Fruit fly (Drosophila melanogaster) whole organism, embryonic: ENCODE measurements around the gene CG1231.

ENCODE experiments used
- Aef1 ChIP-seq: fragments of 200-800 bp; sonication (Bioruptor generic); IDR thresholded peaks from 3 replicates; pipeline ENCODE4 v1.3.6; 2022; ENCODE audit warnings: missing biosample characterization, missing genetic modification characterization
- Atf6 ChIP-seq: fragments of 200-800 bp; sonication (Bioruptor generic); IDR thresholded peaks from 2 replicates; pipeline ENCODE4 v1.3.6; 2022; ENCODE audit warnings: missing biosample characterization, missing genetic modification characterization
- Awh ChIP-seq: fragments of 200-800 bp; sonication (Bioruptor generic); IDR thresholded peaks from 2 replicates; pipeline ENCODE4, ENCODE4 v1.3.6; 2022; ENCODE audit warnings: missing biosample characterization, missing genetic modification characterization
- CG1024 ChIP-seq: fragments of 200-800 bp; sonication (Bioruptor generic); IDR thresholded peaks from 2 replicates; pipeline ENCODE4 v1.3.6; 2022; ENCODE audit warnings: missing biosample characterization, missing genetic modification characterization
- CG13775 ChIP-seq: fragments of 200-800 bp; sonication (Bioruptor generic); optimal IDR thresholded peaks from 3 replicates; lab custom pipeline; 2017; ENCODE audit warnings: missing biosample characterization, mild to moderate bottlenecking, missing genetic modification characterization
- CG14667 ChIP-seq: fragments of 200-800 bp; sonication (Bioruptor generic); IDR thresholded peaks from 2 replicates; pipeline ENCODE4 v1.3.6; 2022; ENCODE audit warnings: missing biosample characterization, missing genetic modification characterization
- CG15479 ChIP-seq: fragments of 200-800 bp; sonication (Bioruptor generic); optimal IDR thresholded peaks from 3 replicates; lab custom pipeline; 2019; ENCODE audit warnings: missing biosample characterization, mild to moderate bottlenecking, missing genetic modification characterization, moderate library complexity
- CG17568 ChIP-seq: fragments of 200-800 bp; sonication (Bioruptor generic); optimal IDR thresholded peaks from 2 replicates; lab custom pipeline; 2018; ENCODE audit warnings: missing biosample characterization, mild to moderate bottlenecking, missing genetic modification characterization, moderate library complexity
- CG18262 ChIP-seq: fragments of 200-800 bp; optimal IDR thresholded peaks from 3 replicates; lab custom pipeline; 2019; ENCODE audit warnings: missing biosample characterization, mild to moderate bottlenecking, missing genetic modification characterization, moderate library complexity
- CG3838 ChIP-seq: fragments of 200-800 bp; sonication (Bioruptor generic); optimal IDR thresholded peaks from 3 replicates; lab custom pipeline; 2016; ENCODE audit warnings: missing biosample characterization, missing genetic modification characterization
- CG5245 ChIP-seq: fragments of 200-800 bp; sonication (Bioruptor generic); optimal IDR thresholded peaks from 3 replicates; lab custom pipeline; 2016; ENCODE audit warnings: missing biosample characterization, missing genetic modification characterization
- CG5953 ChIP-seq: fragments of 200-800 bp; sonication (Bioruptor generic); IDR thresholded peaks from 2 replicates; pipeline ENCODE4 v1.3.6; 2022; ENCODE audit warnings: missing biosample characterization, missing genetic modification characterization
- CG6175 ChIP-seq: fragments of 200-800 bp; sonication (Bioruptor generic); IDR thresholded peaks from 3 replicates; pipeline ENCODE4 v1.3.6; 2022; ENCODE audit warnings: missing biosample characterization, missing genetic modification characterization
- CG6765 ChIP-seq: fragments of 200-800 bp; sonication (Bioruptor generic); optimal IDR thresholded peaks from 3 replicates; lab custom pipeline; 2017; ENCODE audit warnings: missing biosample characterization, mild to moderate bottlenecking, missing genetic modification characterization
- CG6791 ChIP-seq: fragments of 200-800 bp; sonication (Bioruptor generic); IDR thresholded peaks from 3 replicates; pipeline ENCODE4 v1.3.6; 2022; ENCODE audit warnings: missing biosample characterization, missing genetic modification characterization; ENCODE audit not compliant: partially characterized antibody
- CG7357 ChIP-seq: fragments of 200-800 bp; sonication (Bioruptor generic); IDR thresholded peaks from 3 replicates; pipeline ENCODE4 v1.3.6; 2022; ENCODE audit warnings: missing biosample characterization, missing genetic modification characterization
- CG7786 ChIP-seq: fragments of 200-800 bp; sonication (Bioruptor generic); optimal IDR thresholded peaks from 2 replicates; lab custom pipeline; 2016; ENCODE audit warnings: missing biosample characterization, missing genetic modification characterization
- CG7963 ChIP-seq: fragments of 200-800 bp; sonication (Bioruptor generic); IDR thresholded peaks from 3 replicates; pipeline ENCODE4 v1.3.6; 2022; ENCODE audit warnings: missing biosample characterization, missing genetic modification characterization; ENCODE audit not compliant: partially characterized antibody
- CG8478 ChIP-seq: fragments of >200 bp; optimal IDR thresholded peaks from 2 replicates; lab custom pipeline; 2018
- Dad ChIP-seq: fragments of 200-800 bp; sonication (Bioruptor generic); optimal IDR thresholded peaks from 3 replicates; lab custom pipeline; 2016; ENCODE audit warnings: missing biosample characterization, missing genetic modification characterization
- Drgx ChIP-seq: fragments of 200-800 bp; sonication (Bioruptor generic); IDR thresholded peaks from 2 replicates; pipeline ENCODE4 v1.3.6; 2022; ENCODE audit warnings: missing biosample characterization, missing genetic modification characterization
- Fer1 ChIP-seq: fragments of 200-800 bp; sonication (Bioruptor generic); optimal IDR thresholded peaks from 2 replicates; lab custom pipeline; 2017; ENCODE audit warnings: missing biosample characterization, mild to moderate bottlenecking, missing genetic modification characterization
- H15 ChIP-seq: fragments of 200-800 bp; sonication (Bioruptor generic); IDR thresholded peaks from 3 replicates; pipeline ENCODE4 v1.3.6; 2022; ENCODE audit warnings: missing biosample characterization, missing genetic modification characterization
- HmgD ChIP-seq: fragments of 200-800 bp; sonication (Bioruptor generic); optimal IDR thresholded peaks from 3 replicates; lab custom pipeline; 2016; ENCODE audit warnings: missing biosample characterization, missing genetic modification characterization
- Hsf ChIP-seq: fragments of 200-800 bp; sonication (Bioruptor generic); optimal IDR thresholded peaks from 3 replicates; lab custom pipeline; 2016; ENCODE audit warnings: missing biosample characterization, missing genetic modification characterization
- Lhr ChIP-seq: fragments of 200-800 bp; sonication (Bioruptor generic); optimal IDR thresholded peaks from 3 replicates; lab custom pipeline; 2017; ENCODE audit warnings: mild to moderate bottlenecking, missing biosample characterization, missing genetic modification reagents, missing genetic modification characterization
- Nf-YB ChIP-seq: fragments of 200-800 bp; sonication (Bioruptor generic); optimal IDR thresholded peaks from 3 replicates; lab custom pipeline; 2019; ENCODE audit warnings: missing biosample characterization, mild to moderate bottlenecking, missing genetic modification characterization, moderate library complexity
- Oli ChIP-seq: fragments of 200-800 bp; sonication (Bioruptor generic); optimal IDR thresholded peaks from 2 replicates; lab custom pipeline; 2018; ENCODE audit warnings: missing biosample characterization, mild to moderate bottlenecking, missing genetic modification characterization, moderate library complexity
- Optix ChIP-seq: fragments of 200-800 bp; sonication (Bioruptor generic); IDR thresholded peaks from 3 replicates; pipeline ENCODE4 v1.3.6; 2022; ENCODE audit warnings: missing biosample characterization, missing genetic modification characterization
- Rfx ChIP-seq: fragments of 200-800 bp; sonication (Bioruptor generic); IDR thresholded peaks from 2 replicates; pipeline ENCODE4 v1.3.6; 2022; ENCODE audit warnings: missing biosample characterization, missing genetic modification characterization
- Trl ChIP-seq, 3 experiments: fragments of >200 bp in 2 of 3; fragments of 200-800 bp in 1 of 3; sonication (Bioruptor generic) in 1 of 3; optimal IDR thresholded peaks; 2 replicates in 1 of 3; 3 replicates in 2 of 3; lab custom pipeline; 2016 to 2017; ENCODE audit warnings: missing biosample characterization in 1 of 3, missing genetic modification characterization in 1 of 3
- az2 ChIP-seq: fragments of 200-800 bp; sonication (Bioruptor generic); optimal IDR thresholded peaks from 3 replicates; lab custom pipeline; 2016; ENCODE audit warnings: missing biosample characterization, missing genetic modification characterization
- bcd ChIP-seq: fragments of 200-800 bp; sonication (Bioruptor generic); optimal IDR thresholded peaks from 2 replicates; lab custom pipeline; 2017; ENCODE audit warnings: missing biosample characterization, mild to moderate bottlenecking, missing genetic modification characterization
- br ChIP-seq: fragments of >200 bp; optimal IDR thresholded peaks from 2 replicates; lab custom pipeline; 2017
- cas ChIP-seq: fragments of 200-800 bp; sonication (Bioruptor generic); IDR thresholded peaks from 2 replicates; pipeline ENCODE4 v1.3.6; 2022; ENCODE audit warnings: missing biosample characterization, missing genetic modification characterization
- disco-r ChIP-seq: fragments of 200-800 bp; sonication (Bioruptor generic); optimal IDR thresholded peaks from 2 replicates; lab custom pipeline; 2016; ENCODE audit warnings: missing biosample characterization, missing genetic modification characterization
- fd96Cb ChIP-seq: fragments of 200-800 bp; sonication (Bioruptor generic); optimal IDR thresholded peaks from 2 replicates; lab custom pipeline; 2018; ENCODE audit warnings: missing biosample characterization, mild to moderate bottlenecking, missing genetic modification characterization, moderate library complexity
- her ChIP-seq: fragments of 200-800 bp; sonication (Bioruptor generic); optimal IDR thresholded peaks from 2 replicates; lab custom pipeline; 2016; ENCODE audit warnings: missing biosample characterization, missing genetic modification characterization
- kah ChIP-seq: fragments of 200-800 bp; sonication (Bioruptor generic); optimal IDR thresholded peaks from 2 replicates; lab custom pipeline; 2018; ENCODE audit warnings: missing biosample characterization, mild to moderate bottlenecking, missing genetic modification characterization
- lab ChIP-seq: fragments of 200-800 bp; sonication (Bioruptor generic); optimal IDR thresholded peaks from 3 replicates; lab custom pipeline; 2017; ENCODE audit warnings: missing biosample characterization, missing genetic modification characterization, mild to moderate bottlenecking, moderate library complexity, missing genetic modification reagents
- lbe ChIP-seq: fragments of 200-800 bp; sonication (Bioruptor generic); optimal IDR thresholded peaks from 2 replicates; lab custom pipeline; 2016; ENCODE audit warnings: missing biosample characterization, mild to moderate bottlenecking, missing genetic modification characterization
- lilli ChIP-seq: fragments of 200-800 bp; sonication (Bioruptor generic); optimal IDR thresholded peaks from 3 replicates; lab custom pipeline; 2016; ENCODE audit warnings: missing biosample characterization, missing genetic modification characterization
- nerfin-1 ChIP-seq: fragments of 200-800 bp; sonication (Bioruptor generic); optimal IDR thresholded peaks from 3 replicates; lab custom pipeline; 2019; ENCODE audit warnings: missing biosample characterization, mild to moderate bottlenecking, missing genetic modification characterization, moderate library complexity
- ranshi ChIP-seq: fragments of 200-800 bp; sonication (Bioruptor generic); IDR thresholded peaks from 2 replicates; pipeline ENCODE4 v1.3.6; 2022; ENCODE audit warnings: missing biosample characterization, missing genetic modification characterization
- scrt ChIP-seq: fragments of 200-800 bp; sonication (Bioruptor generic); optimal IDR thresholded peaks from 2 replicates; lab custom pipeline; 2018; ENCODE audit warnings: missing biosample characterization, mild to moderate bottlenecking, missing genetic modification characterization, moderate library complexity
- stwl ChIP-seq: fragments of 200-800 bp; sonication (Bioruptor generic); optimal IDR thresholded peaks from 3 replicates; lab custom pipeline; 2018; ENCODE audit warnings: missing biosample characterization, mild to moderate bottlenecking, missing genetic modification characterization, moderate library complexity
- tin ChIP-seq: fragments of 200-800 bp; sonication (Bioruptor generic); optimal IDR thresholded peaks from 3 replicates; lab custom pipeline; 2016; ENCODE audit warnings: missing biosample characterization, missing genetic modification characterization
- tx ChIP-seq: fragments of 200-800 bp; sonication (Bioruptor generic); optimal IDR thresholded peaks from 2 replicates; lab custom pipeline; 2016; ENCODE audit warnings: missing biosample characterization, missing genetic modification characterization
- wor ChIP-seq: fragments of 200-800 bp; sonication (Bioruptor generic); IDR thresholded peaks from 2 replicates; pipeline ENCODE4 v1.3.6; 2022; ENCODE audit warnings: missing biosample characterization, missing genetic modification characterization
- z ChIP-seq: fragments of 200-800 bp; sonication (Bioruptor generic); IDR thresholded peaks from 3 replicates; pipeline ENCODE4 v1.3.6; 2022; ENCODE audit warnings: missing biosample characterization, missing genetic modification characterization

CG1231 gene

dm6 chr3L:319145-320009, 36.8 kb upstream of the CG1231 start, which contains the start of gene fwd (continued):
- TF ChIP-seq Lhr (GFP tag; lab: Kevin White, UChicago) (peak; percentile 78), Oli (tag; lab: Kevin White, UChicago) (no peak), CG7357 (GFP tag; lab: Robert Waterston, UW) (no peak), CG6791 (peak; percentile 54; the same call in 1 of the 3 replicates), Rfx (GFP tag; lab: Robert Waterston, UW) (peak; percentile 34; the same call in 1 of the 2 replicates), CG6765 (peak; percentile 28), CG5245 (GFP tag; lab: Kevin White, UChicago) (no peak), tx (no peak), her (GFP tag; lab: Kevin White, UChicago) (peak; percentile 100), Optix (GFP tag; lab: Robert Waterston, UW) (no peak), br (no peak), CG6175 (GFP tag; lab: Robert Waterston, UW) (no peak), lbe (peak; percentile 24), ranshi (GFP tag; lab: Robert Waterston, UW) (no peak), bcd (GFP tag; lab: Kevin White, UChicago) (no peak), kah (GFP tag; lab: Kevin White, UChicago) (no peak), CG17568 (no peak), lab (GFP tag; lab: Kevin White, UChicago) (no peak), z (GFP tag; lab: Robert Waterston, UW) (peak; percentile 85), Atf6 (GFP tag; lab: Robert Waterston, UW) (peak; percentile 50), HmgD (peak; percentile 85), wor (GFP tag; lab: Robert Waterston, UW) (no peak), CG7786 (GFP tag; lab: Kevin White, UChicago) (peak; percentile 1), CG1024 (GFP tag; lab: Robert Waterston, UW) (no peak), Drgx (GFP tag; lab: Robert Waterston, UW) (no peak), nerfin-1 (tag; lab: Kevin White, UChicago) (peak; percentile 38), lilli (GFP tag; lab: Kevin White, UChicago) (peak; percentile 38), tin (GFP tag; lab: Kevin White, UChicago) (no peak), Awh (GFP tag; lab: Robert Waterston, UW) (no peak; the same call in 1 of the 2 replicates), az2 (no peak), CG15479 (peak; percentile 87), Dad (GFP tag; lab: Kevin White, UChicago) (no peak), fd96Cb (tag; lab: Kevin White, UChicago) (no peak), Fer1 (GFP tag; lab: Kevin White, UChicago) (peak; percentile 43), CG13775 (GFP tag; lab: Kevin White, UChicago) (no peak), CG18262 (tag; lab: Kevin White, UChicago) (peak; percentile 35), CG8478 (lab: Kevin White, UChicago) (peak; percentile 78), scrt (GFP tag; lab: Kevin White, UChicago) (peak; percentile 63), H15 (no peak), Trl (optimal IDR thresholded peaks at IDR 0.05; lab: Kevin White, UChicago) (no peak), Trl (GFP tag; optimal IDR thresholded peaks at IDR 0.05; lab: Kevin White, UChicago) (no peak), CG14667 (GFP tag; lab: Robert Waterston, UW) (no peak), Aef1 (GFP tag; lab: Robert Waterston, UW) (no peak; the same call in 2 of the 3 replicates), disco-r (GFP tag; lab: Kevin White, UChicago) (no peak), CG7963 (GFP tag; lab: Robert Waterston, UW) (no peak), CG5953 (no peak), stwl (tag; lab: Kevin White, UChicago) (peak; percentile 67), CG3838 (GFP tag; lab: Kevin White, UChicago) (no peak), Nf-YB (peak; percentile 14), Hsf (no peak), cas (GFP tag; lab: Robert Waterston, UW) (no peak)
